Worm (Caenorhabditis elegans) whole organism, L3 larva: Measurements from ENCODE around the gene ZK1098.12.

Experiments used
- ZK546.5 ChIP-seq: sonication (generic microtip); optimal IDR thresholded peaks from 2 replicates; lab custom pipeline; 2017; ENCODE audit warnings: missing biosample characterization, missing genetic modification characterization
- aly-2 ChIP-seq: fragments of 150-350 bp; optimal IDR thresholded peaks from 2 replicates; lab custom pipeline; 2014; ENCODE audit warnings: missing biosample characterization, missing genetic modification characterization
- ceh-16 ChIP-seq: sonication (generic microtip); optimal IDR thresholded peaks from 2 replicates; lab custom pipeline; 2017; ENCODE audit warnings: missing biosample characterization, missing genetic modification characterization
- ceh-82 ChIP-seq: fragments of 150-350 bp; optimal IDR thresholded peaks from 2 replicates; lab custom pipeline; 2014; ENCODE audit warnings: missing biosample characterization, missing genetic modification characterization
- daf-12 ChIP-seq: fragments of 150-350 bp; optimal IDR thresholded peaks from 2 replicates; lab custom pipeline; 2014; ENCODE audit warnings: missing biosample characterization, missing genetic modification reagents, missing genetic modification characterization
- egl-27 ChIP-seq: sonication (generic microtip); optimal IDR thresholded peaks from 4 replicates; lab custom pipeline; 2017; ENCODE audit warnings: missing biosample characterization, missing genetic modification reagents, missing genetic modification characterization
- elt-1 ChIP-seq: fragments of 150-350 bp; optimal IDR thresholded peaks from 2 replicates; lab custom pipeline; 2014; ENCODE audit warnings: missing biosample characterization, missing genetic modification characterization
- elt-2 ChIP-seq: sonication (generic microtip); optimal IDR thresholded peaks from 2 replicates; lab custom pipeline; 2016; ENCODE audit warnings: missing genetic modification reagents, mild to moderate bottlenecking, missing genetic modification characterization, missing compliant biosample characterization
- elt-3 ChIP-seq, 3 experiments: fragments of 150-350 bp in 1 of 3; sonication (generic microtip) in 2 of 3; optimal IDR thresholded peaks; 2 replicates in 2 of 3; 4 replicates in 1 of 3; lab custom pipeline; 2014 to 2017; ENCODE audit warnings: missing biosample characterization in 3 of 3, missing genetic modification characterization in 3 of 3
- eor-1 ChIP-seq, 2 experiments: fragments of 150-350 bp; optimal IDR thresholded peaks; 2 replicates each; lab custom pipeline; 2014 to 2018; ENCODE audit warnings: missing biosample characterization in 2 of 2, missing genetic modification characterization in 2 of 2
- fkh-10 ChIP-seq: sonication (generic microtip); optimal IDR thresholded peaks from 2 replicates; lab custom pipeline; 2017; ENCODE audit warnings: missing biosample characterization, missing genetic modification reagents, missing genetic modification characterization
- fkh-2 ChIP-seq: fragments of 150-350 bp; optimal IDR thresholded peaks from 2 replicates; lab custom pipeline; 2014; ENCODE audit warnings: missing biosample characterization, missing genetic modification reagents, missing genetic modification characterization
- fos-1 ChIP-seq: fragments of 150-350 bp; optimal IDR thresholded peaks from 2 replicates; lab custom pipeline; 2014; ENCODE audit warnings: missing biosample characterization, missing genetic modification characterization
- hmg-11 ChIP-seq: sonication (generic microtip); optimal IDR thresholded peaks from 2 replicates; lab custom pipeline; 2016; ENCODE audit warnings: missing genetic modification characterization, missing compliant biosample characterization
- jun-1 ChIP-seq: fragments of 150-350 bp; optimal IDR thresholded peaks from 2 replicates; lab custom pipeline; 2014; ENCODE audit warnings: missing biosample characterization, missing genetic modification reagents, missing genetic modification characterization
- lin-39 ChIP-seq: fragments of 150-350 bp; optimal IDR thresholded peaks from 2 replicates; lab custom pipeline; 2018; ENCODE audit warnings: missing biosample characterization, missing genetic modification reagents, missing genetic modification characterization
- lsy-12 ChIP-seq: sonication (generic microtip); optimal IDR thresholded peaks from 2 replicates; lab custom pipeline; 2016; ENCODE audit warnings: mild to moderate bottlenecking, missing genetic modification characterization, missing compliant biosample characterization
- mdl-1 ChIP-seq: fragments of 150-350 bp; optimal IDR thresholded peaks from 2 replicates; lab custom pipeline; 2014; ENCODE audit warnings: missing biosample characterization, missing genetic modification characterization
- nfya-1 ChIP-seq: sonication (generic microtip); optimal IDR thresholded peaks from 2 replicates; lab custom pipeline; 2017; ENCODE audit warnings: missing genetic modification characterization, mild to moderate bottlenecking, missing compliant biosample characterization, antibody characterized with exemption, moderate library complexity; ENCODE audit not compliant: insufficient read depth
- nhr-11 ChIP-seq: fragments of 150-350 bp; optimal IDR thresholded peaks from 2 replicates; lab custom pipeline; 2014; ENCODE audit warnings: missing biosample characterization, missing genetic modification characterization
- nhr-12 ChIP-seq: fragments of 150-350 bp; optimal IDR thresholded peaks from 2 replicates; lab custom pipeline; 2014; ENCODE audit warnings: missing biosample characterization, missing genetic modification characterization
- nhr-23 ChIP-seq: fragments of 150-350 bp; optimal IDR thresholded peaks from 2 replicates; lab custom pipeline; 2014; ENCODE audit warnings: missing biosample characterization, missing genetic modification reagents, missing genetic modification characterization
- nhr-237 ChIP-seq: fragments of 150-350 bp; optimal IDR thresholded peaks from 2 replicates; lab custom pipeline; 2014; ENCODE audit warnings: missing biosample characterization, missing genetic modification characterization
- nhr-25 ChIP-seq: sonication (generic microtip); optimal IDR thresholded peaks from 2 replicates; lab custom pipeline; 2017; ENCODE audit warnings: missing biosample characterization, missing genetic modification characterization
- nhr-28 ChIP-seq: fragments of 150-350 bp; optimal IDR thresholded peaks from 2 replicates; lab custom pipeline; 2014; ENCODE audit warnings: missing biosample characterization, missing genetic modification characterization
- nhr-43 ChIP-seq: sonication (generic microtip); optimal IDR thresholded peaks from 2 replicates; lab custom pipeline; 2016; ENCODE audit warnings: mild to moderate bottlenecking, missing genetic modification characterization, missing compliant biosample characterization; ENCODE audit not compliant: poor library complexity, severe bottlenecking
- nhr-76 ChIP-seq: fragments of 150-350 bp; sonication (generic microtip); optimal IDR thresholded peaks from 5 replicates; lab custom pipeline; 2014; ENCODE audit warnings: missing biosample characterization, missing genetic modification characterization
- nhr-77 ChIP-seq: fragments of 150-350 bp; optimal IDR thresholded peaks from 2 replicates; lab custom pipeline; 2014; ENCODE audit warnings: missing biosample characterization, missing genetic modification characterization
- sea-2 ChIP-seq: fragments of 150-350 bp; sonication (generic microtip); optimal IDR thresholded peaks from 4 replicates; lab custom pipeline; 2014; ENCODE audit warnings: missing biosample characterization, missing genetic modification reagents, missing genetic modification characterization
- snpc-4 ChIP-seq: fragments of 150-350 bp; optimal IDR thresholded peaks from 2 replicates; lab custom pipeline; 2014; ENCODE audit warnings: missing biosample characterization, missing genetic modification characterization
- tbx-2 ChIP-seq: sonication (generic microtip); optimal IDR thresholded peaks from 2 replicates; lab custom pipeline; 2016; ENCODE audit warnings: mild to moderate bottlenecking, missing genetic modification characterization, missing compliant biosample characterization
- unc-39 ChIP-seq: sonication (generic microtip); optimal IDR thresholded peaks from 4 replicates; lab custom pipeline; 2017; ENCODE audit warnings: missing biosample characterization, missing genetic modification characterization
- unc-62 ChIP-seq: fragments of 150-350 bp; sonication (generic microtip); optimal IDR thresholded peaks from 4 replicates; lab custom pipeline; 2014; ENCODE audit warnings: missing biosample characterization, missing genetic modification reagents, missing genetic modification characterization
- zag-1 ChIP-seq: fragments of 150-350 bp; optimal IDR thresholded peaks from 2 replicates; lab custom pipeline; 2014; ENCODE audit warnings: missing biosample characterization, missing genetic modification characterization
- ztf-11 ChIP-seq: fragments of 150-350 bp; optimal IDR thresholded peaks from 2 replicates; lab custom pipeline; 2014; ENCODE audit warnings: missing biosample characterization, missing genetic modification characterization
- ztf-4 ChIP-seq: fragments of 150-350 bp; optimal IDR thresholded peaks from 2 replicates; lab custom pipeline; 2014; ENCODE audit warnings: missing biosample characterization, missing genetic modification characterization

ZK1098.12 gene

DNA sequence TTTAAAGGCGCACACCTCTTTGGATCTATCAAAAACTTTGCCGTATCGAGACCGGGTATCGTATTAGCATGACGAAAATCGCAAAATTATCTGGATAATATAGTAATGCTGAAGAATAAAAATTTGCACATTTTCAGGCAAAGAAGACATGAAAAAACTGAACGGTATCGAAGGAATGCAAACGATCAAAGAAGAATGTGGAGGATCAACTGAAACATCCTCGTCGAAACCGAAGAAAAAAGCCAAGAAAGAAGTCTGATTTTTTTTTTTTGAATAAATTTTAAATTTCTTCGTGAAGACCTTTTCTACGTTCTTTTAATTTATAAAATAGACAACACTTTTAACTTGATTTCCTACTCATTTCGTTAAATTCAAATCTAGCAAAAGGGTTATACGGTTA lies at the start of gene ZK1098.12:
Gene ZK1098.12, plus strand, starts transcription at position 301 of the 400 bp plus-strand sequence.
- TF ChIP-seq nhr-237 (tag; lab: Kevin White, UChicago) (no peak), nhr-25 (no peak), nhr-28 (no peak), unc-62 (GFP tag; lab: Kevin White, UChicago) (no peak), eor-1 (tag; optimal IDR thresholded peaks at IDR 0.05; lab: Kevin White, UChicago) (no peak), sea-2 (GFP tag; lab: Kevin White, UChicago) (no peak), egl-27 (tag; lab: Kevin White, UChicago) (no peak), ztf-11 (tag; lab: Kevin White, UChicago) (no peak), ceh-16 (tag; lab: Kevin White, UChicago) (no peak), ztf-4 (tag; lab: Kevin White, UChicago) (no peak), hmg-11 (no peak), nhr-11 (no peak), nhr-77 (no peak)

DNA sequence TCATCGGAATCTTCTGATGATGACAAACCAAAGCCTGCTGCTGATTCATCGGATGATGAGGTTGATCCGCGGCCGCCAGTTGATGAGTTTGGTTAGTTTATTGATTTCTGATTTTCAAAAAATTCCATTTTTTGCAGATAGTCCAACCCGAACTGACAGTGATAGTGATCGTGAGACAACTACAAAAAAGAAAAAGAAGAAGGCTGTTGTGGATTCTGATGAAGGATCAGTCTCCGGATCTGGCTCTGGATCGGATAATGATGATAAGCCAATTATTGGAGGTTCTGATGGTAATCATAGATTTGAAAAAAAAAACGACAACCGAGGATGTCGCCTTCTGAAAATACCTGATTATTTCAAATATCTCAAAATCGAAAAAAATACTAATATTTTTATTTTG lies 48.8 kb upstream of the ZK1098.12 start:
- TF ChIP-seq fos-1 (tag; lab: Kevin White, UChicago) (no peak), ZK546.5 (tag; lab: Kevin White, UChicago) (no peak), elt-2 (tag; lab: Kevin White, UChicago) (no peak), fkh-2 (tag; lab: Kevin White, UChicago) (no peak), sea-2 (GFP tag; lab: Kevin White, UChicago) (no peak), nhr-43 (tag; lab: Kevin White, UChicago) (no peak), nhr-12 (no peak), snpc-4 (no peak), aly-2 (tag; lab: Kevin White, UChicago) (no peak), nhr-25 (no peak), lsy-12 (no peak), nfya-1 (tag; lab: Kevin White, UChicago) (no peak), elt-3 (tag; optimal IDR thresholded peaks at IDR 0.05; lab: Kevin White, UChicago) (no peak), jun-1 (tag; lab: Kevin White, UChicago) (no peak), nhr-76 (no peak), nhr-77 (no peak), nhr-237 (tag; lab: Kevin White, UChicago) (no peak), ceh-16 (tag; lab: Kevin White, UChicago) (no peak), nhr-11 (no peak)
- TF ChIP-seq, all 47 proteins: peak for 0

DNA sequence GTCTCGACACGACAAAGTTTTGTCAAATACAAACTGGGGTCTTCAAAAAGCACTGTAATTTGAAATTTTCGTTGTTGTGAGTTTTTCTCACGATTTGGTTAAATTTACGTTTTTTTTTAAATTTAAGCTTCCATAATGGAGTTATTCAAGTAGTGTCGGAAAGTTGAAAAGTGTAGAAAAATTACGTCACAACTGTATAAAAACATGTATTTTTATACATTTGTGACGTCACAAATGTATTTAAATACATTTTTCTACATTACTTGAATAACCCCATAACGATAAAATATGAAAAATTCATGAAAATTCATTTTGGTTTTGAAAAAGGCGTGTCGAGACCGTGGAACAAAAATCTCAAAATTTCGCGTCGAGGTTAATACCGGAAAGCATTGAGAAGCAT lies 47.5 kb upstream of the ZK1098.12 start:
- TF ChIP-seq eor-1 (tag; optimal IDR thresholded peaks at IDR 0.05; lab: Kevin White, UChicago) (no peak), unc-39 (tag; lab: Kevin White, UChicago) (no peak), daf-12 (tag; lab: Kevin White, UChicago) (no peak), fkh-10 (GFP tag; lab: Kevin White, UChicago) (no peak), elt-1 (tag; lab: Kevin White, UChicago) (no peak), lin-39 (tag; lab: Kevin White, UChicago) (no peak), ztf-4 (tag; lab: Kevin White, UChicago) (no peak), tbx-2 (no peak), mdl-1 (tag; lab: Kevin White, UChicago) (no peak), nhr-12 (no peak)

DNA sequence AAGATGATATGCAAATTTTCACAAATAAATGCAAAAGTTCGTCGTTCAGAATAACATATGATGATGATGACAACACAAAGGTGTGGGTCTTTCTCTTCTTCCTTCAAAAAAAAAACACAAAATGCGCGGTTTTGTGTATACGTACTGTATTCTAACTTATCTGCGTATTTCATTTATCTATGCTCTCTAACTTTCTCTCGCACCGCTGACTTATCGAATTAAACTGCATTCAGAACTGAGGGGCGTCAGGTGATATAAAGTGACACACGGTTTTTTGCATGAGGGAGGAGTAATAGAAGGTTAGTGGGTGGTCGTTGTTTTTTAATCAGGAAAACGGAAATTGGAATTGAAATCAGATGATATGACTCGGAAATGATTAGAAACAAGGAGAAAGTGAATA lies 44.7 kb upstream of the ZK1098.12 start, which contains the start of gene sod-4:
Gene sod-4, minus strand, starts transcription at position 109 of the 400 bp plus-strand sequence.
- TF ChIP-seq lsy-12 = peak; percentile 17
- no peak for TF ChIP-seq ZK546.5 (tag; lab: Kevin White, UChicago)
- no peak for TF ChIP-seq daf-12 (tag; lab: Kevin White, UChicago)
- TF ChIP-seq nhr-23 (tag; lab: Kevin White, UChicago) = peak; percentile 44
- no peak for TF ChIP-seq ceh-16 (tag; lab: Kevin White, UChicago)

DNA sequence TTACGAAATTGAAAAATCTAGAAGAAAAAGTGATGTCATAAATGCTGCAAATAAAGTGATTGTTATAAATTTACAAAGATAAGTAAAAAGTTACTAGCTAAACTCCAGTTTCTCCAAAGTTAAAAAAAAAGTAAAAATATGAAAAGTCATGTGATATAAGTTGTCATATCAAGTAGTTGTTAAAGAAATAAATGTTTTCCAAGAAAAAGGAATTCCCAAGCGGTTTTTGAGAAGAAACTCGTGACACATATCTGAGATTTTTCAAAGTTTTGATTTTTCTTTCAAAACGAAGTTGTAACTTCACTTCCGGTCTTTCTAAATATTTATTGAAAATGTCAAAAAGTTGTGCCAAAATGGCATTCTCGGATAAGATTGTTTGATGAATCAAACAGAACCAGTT lies 43.8 kb upstream of the ZK1098.12 start:
- TF ChIP-seq sea-2 (GFP tag; lab: Kevin White, UChicago) (no peak), ztf-4 (tag; lab: Kevin White, UChicago) (no peak), ceh-82 (no peak), zag-1 (tag; lab: Kevin White, UChicago) (no peak)
